Worm (Caenorhabditis elegans) whole organism, early embryonic: ENCODE measurements around the gene aex-2.

ENCODE experiments used
- B0310.2 ChIP-seq: sonication (generic microtip); optimal IDR thresholded peaks from 2 replicates; lab custom pipeline; 2016; ENCODE audit warnings: mild to moderate bottlenecking, missing genetic modification characterization, missing compliant biosample characterization
- F13C5.2 ChIP-seq: sonication (generic microtip); optimal IDR thresholded peaks from 2 replicates; lab custom pipeline; 2017; ENCODE audit warnings: mild to moderate bottlenecking, missing genetic modification characterization, inconsistent platforms, missing compliant biosample characterization
- aly-1 ChIP-seq: sonication (generic microtip); optimal IDR thresholded peaks from 2 replicates; lab custom pipeline; 2016; ENCODE audit warnings: missing genetic modification characterization, missing compliant biosample characterization
- ama-1 ChIP-seq: fragments of 150-350 bp; optimal IDR thresholded peaks from 2 replicates; lab custom pipeline; 2014
- ceh-13 ChIP-seq: fragments of 200-800 bp; sonication (Bioruptor generic); optimal IDR thresholded peaks from 2 replicates; lab custom pipeline; 2018; ENCODE audit warnings: mild to moderate bottlenecking, missing genetic modification characterization, missing compliant biosample characterization
- ceh-36 ChIP-seq: sonication (generic microtip); optimal IDR thresholded peaks from 2 replicates; lab custom pipeline; 2016; ENCODE audit warnings: missing genetic modification characterization, inconsistent platforms, missing compliant biosample characterization
- ets-7 ChIP-seq: sonication (generic microtip); optimal IDR thresholded peaks from 2 replicates; lab custom pipeline; 2016; ENCODE audit warnings: missing genotype, missing genetic modification characterization, missing compliant biosample characterization
- flt-1 ChIP-seq: fragments of 200-800 bp; sonication (Bioruptor generic); IDR thresholded peaks from 2 replicates; pipeline ENCODE4 v1.3.6; 2022; ENCODE audit warnings: missing genetic modification characterization, missing compliant biosample characterization
- hmbx-1 ChIP-seq: sonication (generic microtip); optimal IDR thresholded peaks from 2 replicates; lab custom pipeline; 2016; ENCODE audit warnings: mild to moderate bottlenecking, missing genetic modification characterization, missing compliant biosample characterization
- hmg-4 ChIP-seq: fragments of 200-800 bp; sonication (Bioruptor generic); optimal IDR thresholded peaks from 2 replicates; lab custom pipeline; 2018; ENCODE audit warnings: mild to moderate bottlenecking, missing genetic modification characterization, missing compliant biosample characterization
- hnd-1 ChIP-seq: sonication (generic microtip); optimal IDR thresholded peaks from 2 replicates; lab custom pipeline; 2016; ENCODE audit warnings: missing genetic modification characterization, missing compliant biosample characterization
- pes-1 ChIP-seq: fragments of 200-800 bp; sonication (Bioruptor generic); IDR thresholded peaks from 2 replicates; pipeline ENCODE4 v1.3.6; 2022; ENCODE audit warnings: missing genetic modification reagents, missing genetic modification characterization, missing compliant biosample characterization
- scrt-1 ChIP-seq: fragments of 200-800 bp; sonication (Bioruptor generic); IDR thresholded peaks from 2 replicates; pipeline ENCODE4 v1.3.6; 2022; ENCODE audit warnings: missing genetic modification characterization, missing compliant biosample characterization
- sea-1 ChIP-seq: fragments of 200-800 bp; sonication (Bioruptor generic); conservative IDR thresholded peaks from 2 replicates; pipeline ENCODE4 v1.3.6; 2022; ENCODE audit warnings: missing genetic modification characterization, missing compliant biosample characterization
- tbx-11 ChIP-seq: fragments of 200-800 bp; sonication (Bioruptor generic); IDR thresholded peaks from 2 replicates; pipeline ENCODE4 v1.3.6; 2022; ENCODE audit warnings: missing genetic modification characterization, missing compliant biosample characterization
- tbx-37 ChIP-seq: fragments of 200-800 bp; sonication (Bioruptor generic); conservative IDR thresholded peaks from 2 replicates; pipeline ENCODE4 v1.3.6; 2022; ENCODE audit warnings: missing genetic modification reagents, missing genetic modification characterization, missing compliant biosample characterization
- tra-4 ChIP-seq: sonication (generic microtip); optimal IDR thresholded peaks from 2 replicates; lab custom pipeline; 2017; ENCODE audit warnings: missing genetic modification characterization, missing compliant biosample characterization

Gene aex-2

DNA sequence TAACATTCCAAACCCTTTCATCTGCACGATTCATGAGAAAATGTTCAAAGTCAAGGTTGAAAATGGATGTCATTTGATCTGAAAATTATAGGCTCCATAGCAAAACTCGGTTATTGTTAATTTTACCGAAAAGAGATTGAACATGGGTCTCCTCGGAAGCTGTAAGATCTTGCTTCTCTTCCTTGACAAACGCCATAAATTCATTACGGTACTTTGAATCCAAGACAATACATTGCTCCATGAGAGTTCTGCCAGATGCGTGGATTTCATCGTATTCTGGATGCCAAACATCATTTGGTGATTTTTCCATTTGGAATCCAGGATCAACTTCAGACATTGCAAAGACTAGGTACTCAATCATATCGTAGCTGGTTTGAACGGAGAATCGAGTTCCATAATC lies 13.0 kb upstream of the aex-2 start:
- TF ChIP-seq ceh-36 (tag; lab: Kevin White, UChicago) (no peak), sea-1 (GFP tag; lab: Robert Waterston, UW) (no peak), ets-7 (tag; lab: Kevin White, UChicago) (no peak), flt-1 (GFP tag; lab: Robert Waterston, UW) (no peak), aly-1 (no peak), hnd-1 (no peak), ceh-13 (GFP tag; lab: Kevin White, UChicago) (no peak), hmbx-1 (tag; lab: Kevin White, UChicago) (no peak), tbx-11 (GFP tag; lab: Robert Waterston, UW) (no peak), tra-4 (tag; lab: Kevin White, UChicago) (no peak), hmg-4 (GFP tag; lab: Kevin White, UChicago) (no peak), F13C5.2 (tag; lab: Kevin White, UChicago) (no peak), scrt-1 (GFP tag; lab: Robert Waterston, UW) (no peak), pes-1 (GFP tag; lab: Robert Waterston, UW) (no peak), tbx-37 (GFP tag; lab: Robert Waterston, UW) (no peak), ama-1 (lab: Kevin White, UChicago) (no peak)

DNA sequence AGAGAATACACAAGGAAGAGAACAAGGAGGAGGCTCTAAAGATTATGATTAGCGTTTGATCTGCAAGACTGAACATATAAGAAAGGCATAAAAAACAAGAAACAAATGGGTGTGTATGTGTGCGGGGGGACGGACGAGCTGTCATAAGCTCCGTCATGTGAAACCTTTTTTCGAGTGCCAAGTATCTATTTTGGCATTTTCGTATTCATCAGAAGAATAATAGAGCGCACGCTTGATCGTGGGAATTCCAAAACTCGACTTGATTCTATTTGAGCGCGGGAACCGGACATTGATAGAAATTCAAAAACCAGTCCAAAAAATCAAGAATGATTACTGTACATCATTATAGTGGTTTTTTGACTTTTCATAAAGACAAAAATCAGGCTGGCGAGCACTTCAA lies 3.9 kb upstream of the aex-2 start:
- TF ChIP-seq ets-7 (tag; lab: Kevin White, UChicago) (no peak), pes-1 (GFP tag; lab: Robert Waterston, UW) (no peak)

DNA sequence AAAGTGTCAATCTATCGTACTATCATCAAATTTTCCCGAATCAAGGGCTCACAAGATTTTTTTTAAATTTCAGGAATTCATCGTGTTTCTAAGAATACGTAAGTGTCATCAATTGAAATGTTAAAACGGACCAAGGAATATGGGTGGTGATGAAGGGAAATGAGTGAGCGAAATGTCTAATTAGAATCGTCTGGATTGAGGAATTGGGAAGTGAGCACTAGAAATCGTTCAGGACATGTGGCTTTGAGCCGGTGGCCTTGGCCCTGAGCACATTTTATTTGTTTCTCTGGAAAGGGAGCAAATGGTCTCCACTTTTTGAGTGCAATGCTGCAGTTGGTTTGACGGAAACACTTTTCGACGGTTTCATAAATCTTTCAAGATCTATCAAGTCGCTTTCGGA lies 1.3 kb upstream of the aex-2 start:
- no peak for TF ChIP-seq ama-1 (lab: Kevin White, UChicago)
- TF ChIP-seq hmbx-1 (tag; lab: Kevin White, UChicago): no peak
- TF ChIP-seq hnd-1: no peak
- no peak for TF ChIP-seq scrt-1 (GFP tag; lab: Robert Waterston, UW)
- TF ChIP-seq ceh-13 (GFP tag; lab: Kevin White, UChicago): no peak
- no peak for TF ChIP-seq aly-1
- no peak for TF ChIP-seq flt-1 (GFP tag; lab: Robert Waterston, UW)
- no peak for TF ChIP-seq F13C5.2 (tag; lab: Kevin White, UChicago)
- no peak for TF ChIP-seq tra-4 (tag; lab: Kevin White, UChicago)
- no peak for TF ChIP-seq tbx-37 (GFP tag; lab: Robert Waterston, UW)
- TF ChIP-seq hmg-4 (GFP tag; lab: Kevin White, UChicago): no peak
- no peak for TF ChIP-seq tbx-11 (GFP tag; lab: Robert Waterston, UW)
- no peak for TF ChIP-seq ceh-36 (tag; lab: Kevin White, UChicago)
- no peak for TF ChIP-seq pes-1 (GFP tag; lab: Robert Waterston, UW)

DNA sequence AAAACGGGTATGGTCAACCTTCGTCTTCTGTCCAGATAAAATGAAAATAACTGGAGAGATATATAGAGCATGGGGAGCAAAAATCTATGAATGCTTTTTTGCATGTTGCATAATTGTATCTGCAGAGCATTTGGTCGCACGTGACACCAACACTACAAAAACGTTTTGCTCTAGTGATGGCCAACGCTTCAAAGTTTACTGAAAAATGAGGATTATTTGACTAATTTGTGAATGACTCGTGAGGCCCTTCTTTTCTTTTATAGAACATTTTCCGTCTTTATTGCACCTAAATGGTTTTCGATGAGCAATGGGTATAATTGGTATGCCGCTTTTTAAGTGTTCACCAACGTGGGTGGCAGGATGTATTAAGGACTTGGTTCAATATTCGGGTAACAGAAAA lies 562 bp upstream of the aex-2 start:
- no peak for TF ChIP-seq sea-1 (GFP tag; lab: Robert Waterston, UW)
- no peak for TF ChIP-seq tra-4 (tag; lab: Kevin White, UChicago)
- no peak for TF ChIP-seq pes-1 (GFP tag; lab: Robert Waterston, UW)
- TF ChIP-seq scrt-1 (GFP tag; lab: Robert Waterston, UW): no peak
- TF ChIP-seq B0310.2 (tag; lab: Kevin White, UChicago): no peak
- TF ChIP-seq hnd-1: no peak
- no peak for TF ChIP-seq hmg-4 (GFP tag; lab: Kevin White, UChicago)

DNA sequence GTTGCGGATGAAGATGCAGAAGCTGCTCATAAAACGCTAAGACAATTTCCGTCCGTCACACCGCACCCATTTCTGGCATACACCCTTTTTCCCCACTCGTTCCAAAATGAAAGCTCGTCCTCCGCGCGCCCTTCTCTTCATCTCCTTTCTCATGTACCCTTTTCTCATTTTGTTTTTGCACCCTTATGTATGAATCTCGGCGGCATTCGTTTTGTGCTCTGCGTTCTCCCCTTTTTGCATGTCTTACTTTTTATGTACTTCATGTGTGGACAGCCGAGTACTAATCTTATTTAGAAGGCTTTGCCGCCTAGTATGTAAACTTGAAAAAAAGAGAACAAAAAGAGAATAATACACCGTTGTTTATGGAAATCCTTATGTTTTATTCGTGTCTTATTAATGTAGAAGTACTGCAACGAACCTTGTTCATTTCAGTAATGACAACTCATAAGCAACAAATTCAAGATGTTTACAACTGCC lies 4.8 kb downstream of the aex-2 start, which contains the start of gene F34H10.4:
Gene F34H10.4 (plus strand): TSS at position 427 of the 477 bp plus-strand sequence.
- no peak for TF ChIP-seq pes-1 (GFP tag; lab: Robert Waterston, UW)
- TF ChIP-seq F13C5.2 (tag; lab: Kevin White, UChicago): no peak
- TF ChIP-seq hmbx-1 (tag; lab: Kevin White, UChicago): no peak
- no peak for TF ChIP-seq ceh-36 (tag; lab: Kevin White, UChicago)

DNA sequence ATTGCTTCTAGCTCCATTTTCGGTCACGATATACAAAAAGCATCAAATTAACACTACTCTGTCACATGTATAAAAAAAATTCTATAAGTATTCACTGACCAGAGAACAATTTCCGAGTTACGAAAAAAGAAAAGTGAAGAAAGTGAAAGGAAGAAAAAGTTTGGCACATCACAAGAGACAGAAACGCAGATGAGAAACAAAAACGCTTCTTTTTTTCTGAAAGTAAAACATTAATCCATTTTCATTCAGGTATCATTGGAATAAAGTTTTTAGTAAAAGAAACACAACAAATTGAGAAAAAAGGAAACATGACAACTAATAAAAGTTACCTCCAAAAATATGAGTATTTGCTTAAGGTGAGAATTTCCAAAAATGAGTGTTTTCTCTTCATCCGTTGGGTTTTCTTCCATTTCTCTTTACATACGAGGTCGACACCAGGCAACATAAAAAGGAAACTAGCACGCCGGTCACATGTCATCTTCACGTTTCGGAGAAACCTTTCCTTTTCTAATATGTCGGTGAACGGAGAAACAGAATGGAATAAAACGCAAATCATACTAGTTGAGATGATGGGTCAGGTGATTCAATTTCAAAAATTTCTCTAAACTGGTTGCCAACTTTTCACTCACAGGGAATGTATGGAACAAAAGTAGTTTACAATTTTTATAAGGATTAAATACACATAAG lies 10.0 kb downstream of the aex-2 start:
- TF ChIP-seq hmbx-1 (tag; lab: Kevin White, UChicago) (no peak), tbx-37 (GFP tag; lab: Robert Waterston, UW) (no peak), flt-1 (GFP tag; lab: Robert Waterston, UW) (no peak), ama-1 (lab: Kevin White, UChicago) (no peak), pes-1 (GFP tag; lab: Robert Waterston, UW) (no peak), scrt-1 (GFP tag; lab: Robert Waterston, UW) (no peak), F13C5.2 (tag; lab: Kevin White, UChicago) (no peak), tbx-11 (GFP tag; lab: Robert Waterston, UW) (no peak), ceh-36 (tag; lab: Kevin White, UChicago) (no peak), sea-1 (GFP tag; lab: Robert Waterston, UW) (no peak)

DNA sequence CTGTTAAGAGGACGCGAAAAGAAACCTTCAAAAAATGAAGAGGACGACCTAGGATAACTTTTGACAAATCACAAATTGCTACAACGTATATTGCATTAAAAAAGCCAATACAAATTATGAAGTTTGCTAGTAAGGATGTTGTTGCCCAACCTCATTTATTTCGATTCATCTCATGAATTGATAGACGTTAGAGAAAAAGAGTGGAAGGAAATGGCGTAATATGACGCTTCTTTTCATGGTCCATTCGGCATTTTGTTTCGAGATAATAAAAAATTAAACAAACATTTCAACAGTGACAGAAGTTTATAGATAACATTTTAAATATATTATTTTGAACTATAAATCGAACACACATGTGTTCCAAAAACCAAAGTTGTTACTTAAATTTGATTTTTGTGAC lies 12.0 kb downstream of the aex-2 start:
- no peak for TF ChIP-seq tbx-37 (GFP tag; lab: Robert Waterston, UW)
- TF ChIP-seq sea-1 (GFP tag; lab: Robert Waterston, UW): no peak
- TF ChIP-seq aly-1: no peak
- TF ChIP-seq flt-1 (GFP tag; lab: Robert Waterston, UW): no peak
- TF ChIP-seq ama-1 (lab: Kevin White, UChicago): no peak
- no peak for TF ChIP-seq tra-4 (tag; lab: Kevin White, UChicago)
